Worm (Caenorhabditis elegans) whole organism, early embryonic: ENCODE results near the gene F11A5.18.

Experiments used
- B0310.2 ChIP-seq: sonication (generic microtip); optimal IDR thresholded peaks from 2 replicates; lab custom pipeline; 2016; ENCODE audit warnings: mild to moderate bottlenecking, missing genetic modification characterization, missing compliant biosample characterization
- F13C5.2 ChIP-seq: sonication (generic microtip); optimal IDR thresholded peaks from 2 replicates; lab custom pipeline; 2017; ENCODE audit warnings: mild to moderate bottlenecking, missing genetic modification characterization, inconsistent platforms, missing compliant biosample characterization
- aly-1 ChIP-seq: sonication (generic microtip); optimal IDR thresholded peaks from 2 replicates; lab custom pipeline; 2016; ENCODE audit warnings: missing genetic modification characterization, missing compliant biosample characterization
- ama-1 ChIP-seq: fragments of 150-350 bp; optimal IDR thresholded peaks from 2 replicates; lab custom pipeline; 2014
- ceh-13 ChIP-seq: fragments of 200-800 bp; sonication (Bioruptor generic); optimal IDR thresholded peaks from 2 replicates; lab custom pipeline; 2018; ENCODE audit warnings: mild to moderate bottlenecking, missing genetic modification characterization, missing compliant biosample characterization
- ceh-36 ChIP-seq: sonication (generic microtip); optimal IDR thresholded peaks from 2 replicates; lab custom pipeline; 2016; ENCODE audit warnings: missing genetic modification characterization, inconsistent platforms, missing compliant biosample characterization
- ets-7 ChIP-seq: sonication (generic microtip); optimal IDR thresholded peaks from 2 replicates; lab custom pipeline; 2016; ENCODE audit warnings: missing genotype, missing genetic modification characterization, missing compliant biosample characterization
- flt-1 ChIP-seq: fragments of 200-800 bp; sonication (Bioruptor generic); IDR thresholded peaks from 2 replicates; pipeline ENCODE4 v1.3.6; 2022; ENCODE audit warnings: missing genetic modification characterization, missing compliant biosample characterization
- hmbx-1 ChIP-seq: sonication (generic microtip); optimal IDR thresholded peaks from 2 replicates; lab custom pipeline; 2016; ENCODE audit warnings: mild to moderate bottlenecking, missing genetic modification characterization, missing compliant biosample characterization
- hmg-4 ChIP-seq: fragments of 200-800 bp; sonication (Bioruptor generic); optimal IDR thresholded peaks from 2 replicates; lab custom pipeline; 2018; ENCODE audit warnings: mild to moderate bottlenecking, missing genetic modification characterization, missing compliant biosample characterization
- hnd-1 ChIP-seq: sonication (generic microtip); optimal IDR thresholded peaks from 2 replicates; lab custom pipeline; 2016; ENCODE audit warnings: missing genetic modification characterization, missing compliant biosample characterization
- pes-1 ChIP-seq: fragments of 200-800 bp; sonication (Bioruptor generic); IDR thresholded peaks from 2 replicates; pipeline ENCODE4 v1.3.6; 2022; ENCODE audit warnings: missing genetic modification reagents, missing genetic modification characterization, missing compliant biosample characterization
- scrt-1 ChIP-seq: fragments of 200-800 bp; sonication (Bioruptor generic); IDR thresholded peaks from 2 replicates; pipeline ENCODE4 v1.3.6; 2022; ENCODE audit warnings: missing genetic modification characterization, missing compliant biosample characterization
- sea-1 ChIP-seq: fragments of 200-800 bp; sonication (Bioruptor generic); conservative IDR thresholded peaks from 2 replicates; pipeline ENCODE4 v1.3.6; 2022; ENCODE audit warnings: missing genetic modification characterization, missing compliant biosample characterization
- tbx-11 ChIP-seq: fragments of 200-800 bp; sonication (Bioruptor generic); IDR thresholded peaks from 2 replicates; pipeline ENCODE4 v1.3.6; 2022; ENCODE audit warnings: missing genetic modification characterization, missing compliant biosample characterization
- tbx-37 ChIP-seq: fragments of 200-800 bp; sonication (Bioruptor generic); conservative IDR thresholded peaks from 2 replicates; pipeline ENCODE4 v1.3.6; 2022; ENCODE audit warnings: missing genetic modification reagents, missing genetic modification characterization, missing compliant biosample characterization
- tra-4 ChIP-seq: sonication (generic microtip); optimal IDR thresholded peaks from 2 replicates; lab custom pipeline; 2017; ENCODE audit warnings: missing genetic modification characterization, missing compliant biosample characterization

F11A5.18 gene

ce11 chrV:16165936-16166335 is 36.8 kb upstream of the F11A5.18 start, which contains the start of gene str-108:
TSS of gene str-108 (plus strand) at chrV:16166236.
- TF ChIP-seq sea-1 (GFP tag; lab: Robert Waterston, UW) = no peak
- no peak for TF ChIP-seq aly-1 (tag; lab: Kevin White, UChicago)
- TF ChIP-seq scrt-1 = no peak
- TF ChIP-seq ama-1 = no peak
- no peak for TF ChIP-seq ets-7 (tag; lab: Kevin White, UChicago)

- TF ChIP-seq pes-1 (GFP tag; lab: Robert Waterston, UW) (no peak), flt-1 (no peak), ama-1 (no peak), tra-4 (tag; lab: Kevin White, UChicago) (no peak), ceh-36 (no peak), hnd-1 (no peak), F13C5.2 (no peak), ceh-13 (GFP tag; lab: Kevin White, UChicago) (no peak), B0310.2 (no peak), aly-1 (tag; lab: Kevin White, UChicago) (no peak), scrt-1 (no peak), hmbx-1 (tag; lab: Kevin White, UChicago) (no peak), tbx-11 (GFP tag; lab: Robert Waterston, UW) (no peak), sea-1 (GFP tag; lab: Robert Waterston, UW) (no peak), hmg-4 (GFP tag; lab: Kevin White, UChicago) (no peak), tbx-37 (GFP tag; lab: Robert Waterston, UW) (no peak)
Measured at ce11 chrV:16169026-16169425, 33.7 kb upstream of the F11A5.18 start, which contains the start of gene str-111. TSS of gene str-111 (minus strand) at chrV:16169126.

- TF ChIP-seq F13C5.2 (no peak), tbx-37 (GFP tag; lab: Robert Waterston, UW) (no peak), scrt-1 (no peak), ceh-13 (GFP tag; lab: Kevin White, UChicago) (no peak), hmbx-1 (tag; lab: Kevin White, UChicago) (no peak), pes-1 (GFP tag; lab: Robert Waterston, UW) (no peak), tbx-11 (GFP tag; lab: Robert Waterston, UW) (no peak)
Measured at ce11 chrV:16171721-16172120, 31.0 kb upstream of the F11A5.18 start, which contains the start of gene K05D4.9. TSS of gene K05D4.9 (minus strand) at chrV:16171821.

- no peak for TF ChIP-seq pes-1 (GFP tag; lab: Robert Waterston, UW)
- no peak for TF ChIP-seq ets-7 (tag; lab: Kevin White, UChicago)
- no peak for TF ChIP-seq hmbx-1 (tag; lab: Kevin White, UChicago)
- no peak for TF ChIP-seq ceh-36
- no peak for TF ChIP-seq ceh-13 (GFP tag; lab: Kevin White, UChicago)
- no peak for TF ChIP-seq tbx-37 (GFP tag; lab: Robert Waterston, UW)
- no peak for TF ChIP-seq B0310.2
- TF ChIP-seq hnd-1 = no peak
- no peak for TF ChIP-seq F13C5.2
- no peak for TF ChIP-seq hmg-4 (GFP tag; lab: Kevin White, UChicago)
- no peak for TF ChIP-seq aly-1 (tag; lab: Kevin White, UChicago)
- no peak for TF ChIP-seq tra-4 (tag; lab: Kevin White, UChicago)
- no peak for TF ChIP-seq sea-1 (GFP tag; lab: Robert Waterston, UW)
- no peak for TF ChIP-seq tbx-11 (GFP tag; lab: Robert Waterston, UW)
- TF ChIP-seq flt-1 = no peak
- no peak for TF ChIP-seq ama-1
- TF ChIP-seq scrt-1 = no peak
Measured at ce11 chrV:16174109-16174508, 28.6 kb upstream of the F11A5.18 start.

- TF ChIP-seq tra-4 (tag; lab: Kevin White, UChicago) = no peak
- TF ChIP-seq tbx-11 (GFP tag; lab: Robert Waterston, UW) = no peak
- no peak for TF ChIP-seq scrt-1
- no peak for TF ChIP-seq tbx-37 (GFP tag; lab: Robert Waterston, UW)
- TF ChIP-seq ets-7 (tag; lab: Kevin White, UChicago) = no peak
Measured at ce11 chrV:16175227-16175626, 27.5 kb upstream of the F11A5.18 start.

- no peak for TF ChIP-seq tbx-11 (GFP tag; lab: Robert Waterston, UW)
Measured at ce11 chrV:16175757-16176156, 27.0 kb upstream of the F11A5.18 start, which contains the start of gene cyp-33D1. TSS of gene cyp-33D1 (minus strand) at chrV:16175857.

- TF ChIP-seq pes-1 (GFP tag; lab: Robert Waterston, UW) (no peak), aly-1 (tag; lab: Kevin White, UChicago) (no peak), ceh-36 (no peak), ceh-13 (GFP tag; lab: Kevin White, UChicago) (no peak), ets-7 (tag; lab: Kevin White, UChicago) (no peak), flt-1 (no peak), sea-1 (GFP tag; lab: Robert Waterston, UW) (no peak), B0310.2 (no peak), tbx-11 (GFP tag; lab: Robert Waterston, UW) (no peak), hmbx-1 (tag; lab: Kevin White, UChicago) (no peak), F13C5.2 (no peak), ama-1 (no peak), tra-4 (tag; lab: Kevin White, UChicago) (no peak), tbx-37 (GFP tag; lab: Robert Waterston, UW) (no peak), hmg-4 (GFP tag; lab: Kevin White, UChicago) (no peak), scrt-1 (no peak)
Measured at ce11 chrV:16180350-16180749, 22.4 kb upstream of the F11A5.18 start, which contains the start of gene str-106. TSS of gene str-106 (plus strand) at chrV:16180650.

- TF ChIP-seq aly-1 (tag; lab: Kevin White, UChicago) = no peak
- no peak for TF ChIP-seq hnd-1
- no peak for TF ChIP-seq pes-1 (GFP tag; lab: Robert Waterston, UW)
- TF ChIP-seq ets-7 (tag; lab: Kevin White, UChicago) = no peak
- no peak for TF ChIP-seq sea-1 (GFP tag; lab: Robert Waterston, UW)
- TF ChIP-seq ceh-13 (GFP tag; lab: Kevin White, UChicago) = no peak
- TF ChIP-seq ama-1 = no peak
- no peak for TF ChIP-seq ceh-36
- no peak for TF ChIP-seq tbx-11 (GFP tag; lab: Robert Waterston, UW)
- no peak for TF ChIP-seq tra-4 (tag; lab: Kevin White, UChicago)
- TF ChIP-seq flt-1 = no peak
- no peak for TF ChIP-seq B0310.2
- no peak for TF ChIP-seq hmg-4 (GFP tag; lab: Kevin White, UChicago)
- TF ChIP-seq tbx-37 (GFP tag; lab: Robert Waterston, UW) = no peak
- no peak for TF ChIP-seq F13C5.2
Measured at ce11 chrV:16182110-16182509, 20.6 kb upstream of the F11A5.18 start, which contains the start of gene srz-13. TSS of gene srz-13 (plus strand) at chrV:16182410.
